Worm (Caenorhabditis elegans) whole organism, midembryonic: ENCODE measurements around the gene F55F1.2.

Experiments used
- T22C8.4 ChIP-seq: fragments of 200-800 bp; sonication (Bioruptor generic); IDR thresholded peaks from 2 replicates; pipeline ENCODE4 v1.3.6; 2022; ENCODE audit warnings: missing genetic modification characterization, missing compliant biosample characterization
- cog-1 ChIP-seq: sonication (generic microtip); optimal IDR thresholded peaks from 2 replicates; lab custom pipeline; 2016; ENCODE audit warnings: missing genetic modification characterization, missing compliant biosample characterization
- flt-1 ChIP-seq: fragments of 200-800 bp; sonication (Bioruptor generic); IDR thresholded peaks from 2 replicates; pipeline ENCODE4 v1.3.6; 2022; ENCODE audit warnings: missing genetic modification characterization, missing compliant biosample characterization
- klf-2 ChIP-seq: fragments of 200-800 bp; sonication (Bioruptor generic); conservative IDR thresholded peaks from 2 replicates; pipeline ENCODE4 v1.3.6; 2022; ENCODE audit warnings: missing genetic modification reagents, missing genetic modification characterization, missing compliant biosample characterization
- med-1 ChIP-seq: sonication (generic microtip); optimal IDR thresholded peaks from 2 replicates; lab custom pipeline; 2017; ENCODE audit warnings: missing genetic modification characterization, mild to moderate bottlenecking, missing compliant biosample characterization, antibody characterized with exemption, missing genetic modification reagents; ENCODE audit not compliant: insufficient read depth
- ref-1 ChIP-seq: fragments of 200-800 bp; sonication (Bioruptor generic); conservative IDR thresholded peaks from 2 replicates; pipeline ENCODE4 v1.3.6; 2022; ENCODE audit warnings: missing genetic modification reagents, missing genetic modification characterization, missing compliant biosample characterization
- tab-1 ChIP-seq: fragments of 200-800 bp; sonication (Bioruptor generic); IDR thresholded peaks from 2 replicates; pipeline ENCODE4 v1.3.6; 2022; ENCODE audit warnings: missing genetic modification characterization, missing compliant biosample characterization
- ztf-23 ChIP-seq: fragments of 200-800 bp; sonication (Bioruptor generic); IDR thresholded peaks from 2 replicates; pipeline ENCODE4 v1.3.6; 2022; ENCODE audit warnings: missing genetic modification reagents, missing genetic modification characterization, missing compliant biosample characterization
- ztf-29 ChIP-seq: fragments of 200-800 bp; sonication (Bioruptor generic); IDR thresholded peaks from 2 replicates; pipeline ENCODE4 v1.3.6; 2022; ENCODE audit warnings: missing genetic modification reagents, missing genetic modification characterization, missing compliant biosample characterization

F55F1.2 gene

ce11 chrX:2754036-2754941 is 15.6 kb downstream of the F55F1.2 start:
- TF ChIP-seq ref-1 (GFP tag; lab: Robert Waterston, UW), result no peak
- TF ChIP-seq tab-1, result no peak
- TF ChIP-seq flt-1, result no peak

ce11 chrX:2752841-2753240 is 17.0 kb downstream of the F55F1.2 start:
- TF ChIP-seq tab-1, result no peak
- no peak for TF ChIP-seq cog-1 (tag; lab: Kevin White, UChicago)
- no peak for TF ChIP-seq ztf-29 (GFP tag; lab: Robert Waterston, UW)
- TF ChIP-seq T22C8.4, result no peak
- TF ChIP-seq med-1, result no peak
- TF ChIP-seq ref-1 (GFP tag; lab: Robert Waterston, UW), result no peak
- no peak for TF ChIP-seq klf-2
- no peak for TF ChIP-seq ztf-23
- TF ChIP-seq flt-1, result no peak

- TF ChIP-seq cog-1 (tag; lab: Kevin White, UChicago), result no peak
- TF ChIP-seq flt-1, result no peak
- no peak for TF ChIP-seq ztf-23
These were observed 21.0 kb downstream of the F55F1.2 start for ce11 chrX:2748908-2749307.

ce11 chrX:2731416-2731815 is 38.4 kb downstream of the F55F1.2 start:
- TF ChIP-seq tab-1, result no peak
- TF ChIP-seq cog-1 (tag; lab: Kevin White, UChicago), result no peak
- no peak for TF ChIP-seq ztf-29 (GFP tag; lab: Robert Waterston, UW)
- TF ChIP-seq flt-1, result no peak
- no peak for TF ChIP-seq klf-2
- TF ChIP-seq T22C8.4, result no peak
- TF ChIP-seq med-1, result no peak
- TF ChIP-seq ref-1 (GFP tag; lab: Robert Waterston, UW), result no peak
- TF ChIP-seq ztf-23, result no peak

- TF ChIP-seq ztf-29 (GFP tag; lab: Robert Waterston, UW) (no peak), klf-2 (no peak)
These were observed 40.0 kb downstream of the F55F1.2 start for ce11 chrX:2729857-2730256.

ce11 chrX:2727681-2728080 is 42.2 kb downstream of the F55F1.2 start:
- TF ChIP-seq med-1 (no peak), ztf-23 (no peak), tab-1 (no peak)
